Fruit fly (Drosophila melanogaster) whole organism, embryonic: ENCODE data around the gene Piezo.

Experiments
- Adf1 ChIP-seq: fragments of 200-800 bp; sonication (Bioruptor generic); IDR thresholded peaks from 2 replicates; pipeline ENCODE4 v1.3.6; 2022; ENCODE audit warnings: missing biosample characterization, missing genetic modification characterization
- CG10654 ChIP-seq: fragments of 200-800 bp; sonication (Bioruptor generic); optimal IDR thresholded peaks from 2 replicates; lab custom pipeline; 2016; ENCODE audit warnings: missing biosample characterization, missing genetic modification characterization
- CG10959 ChIP-seq: fragments of 200-800 bp; sonication (Bioruptor generic); IDR thresholded peaks from 2 replicates; pipeline ENCODE4 v1.3.6; 2022; ENCODE audit warnings: missing biosample characterization, missing genetic modification characterization
- CG10979 ChIP-seq: fragments of 200-800 bp; sonication (Bioruptor generic); optimal IDR thresholded peaks from 2 replicates; lab custom pipeline; 2018; ENCODE audit warnings: missing biosample characterization, mild to moderate bottlenecking, missing genetic modification characterization, moderate library complexity
- CG11093 ChIP-seq: fragments of 200-800 bp; sonication (Bioruptor generic); IDR thresholded peaks from 3 replicates; pipeline ENCODE4 v1.3.6; 2022; ENCODE audit warnings: missing biosample characterization, missing genetic modification characterization
- CG12769 ChIP-seq: fragments of 200-800 bp; sonication (Bioruptor generic); optimal IDR thresholded peaks from 2 replicates; lab custom pipeline; 2019; ENCODE audit warnings: missing biosample characterization, mild to moderate bottlenecking, missing genetic modification characterization, moderate library complexity
- CG15601 ChIP-seq: fragments of 200-800 bp; sonication (Bioruptor generic); optimal IDR thresholded peaks from 3 replicates; lab custom pipeline; 2019; ENCODE audit warnings: missing biosample characterization, mild to moderate bottlenecking, missing genetic modification characterization, moderate library complexity
- CG17359 ChIP-seq: fragments of 200-800 bp; sonication (Bioruptor generic); optimal IDR thresholded peaks from 3 replicates; lab custom pipeline; 2018; ENCODE audit warnings: missing biosample characterization, mild to moderate bottlenecking, missing genetic modification characterization, moderate library complexity
- CG17385 ChIP-seq: fragments of 200-800 bp; sonication (Bioruptor generic); optimal IDR thresholded peaks from 3 replicates; lab custom pipeline; 2018; ENCODE audit warnings: missing biosample characterization, mild to moderate bottlenecking, missing genetic modification characterization
- CG31224 ChIP-seq: fragments of 200-800 bp; sonication (Bioruptor generic); IDR thresholded peaks from 2 replicates; pipeline ENCODE4 v1.3.6; 2022; ENCODE audit warnings: missing biosample characterization, missing genetic modification characterization
- CG31365 ChIP-seq: fragments of 200-800 bp; sonication (Bioruptor generic); optimal IDR thresholded peaks from 2 replicates; lab custom pipeline; 2018; ENCODE audit warnings: missing biosample characterization, mild to moderate bottlenecking, missing genetic modification characterization
- CG33213 ChIP-seq: fragments of 200-800 bp; sonication (Bioruptor generic); optimal IDR thresholded peaks from 3 replicates; lab custom pipeline; 2016; ENCODE audit warnings: missing biosample characterization, missing genetic modification characterization
- CG34376 ChIP-seq: fragments of 200-800 bp; sonication (Bioruptor generic); optimal IDR thresholded peaks from 2 replicates; lab custom pipeline; 2018; ENCODE audit warnings: missing biosample characterization, mild to moderate bottlenecking, missing genetic modification characterization
- CG5180 ChIP-seq: fragments of 200-800 bp; sonication (Bioruptor generic); optimal IDR thresholded peaks from 3 replicates; lab custom pipeline; 2017; ENCODE audit warnings: missing biosample characterization, missing genetic modification characterization, mild to moderate bottlenecking, moderate library complexity, missing genetic modification reagents
- CG5953 ChIP-seq: fragments of 200-800 bp; sonication (Bioruptor generic); IDR thresholded peaks from 2 replicates; pipeline ENCODE4 v1.3.6; 2022; ENCODE audit warnings: missing biosample characterization, missing genetic modification characterization
- CG6689 ChIP-seq: fragments of 200-800 bp; sonication (Bioruptor generic); IDR thresholded peaks from 2 replicates; pipeline ENCODE4 v1.3.6; 2022; ENCODE audit warnings: missing biosample characterization, missing genetic modification characterization
- CG8359 ChIP-seq: fragments of 200-800 bp; sonication (Bioruptor generic); optimal IDR thresholded peaks from 2 replicates; lab custom pipeline; 2017; ENCODE audit warnings: missing biosample characterization, mild to moderate bottlenecking, missing genetic modification characterization, borderline replicate concordance
- CG9609 ChIP-seq: fragments of 200-800 bp; sonication (Bioruptor generic); optimal IDR thresholded peaks from 3 replicates; lab custom pipeline; 2016; ENCODE audit warnings: missing biosample characterization, missing genetic modification characterization
- CkIIα-i1 ChIP-seq: fragments of 200-800 bp; sonication (Bioruptor generic); IDR thresholded peaks from 2 replicates; pipeline ENCODE4 v1.3.6; 2022; ENCODE audit warnings: missing biosample characterization, missing genetic modification characterization
- CrebB ChIP-seq: fragments of 200-800 bp; sonication (Bioruptor generic); optimal IDR thresholded peaks from 3 replicates; lab custom pipeline; 2018; ENCODE audit warnings: missing biosample characterization, mild to moderate bottlenecking, missing genetic modification characterization
- D ChIP-seq, 2 experiments: fragments of 200-800 bp in 1 of 2; fragments of >200 bp in 1 of 2; sonication (Bioruptor generic) in 1 of 2; optimal IDR thresholded peaks; 2 replicates in 1 of 2; 3 replicates in 1 of 2; lab custom pipeline; 2017; ENCODE audit warnings: mild to moderate bottlenecking in 1 of 2, missing biosample characterization in 1 of 2, missing genetic modification characterization in 1 of 2, missing genetic modification reagents in 1 of 2
- H2.0 ChIP-seq: fragments of 200-800 bp; sonication (Bioruptor generic); IDR thresholded peaks from 2 replicates; pipeline ENCODE4 v1.3.6; 2022; ENCODE audit warnings: missing biosample characterization, missing genetic modification characterization
- Hmr ChIP-seq: fragments of 200-800 bp; sonication (Bioruptor generic); optimal IDR thresholded peaks from 3 replicates; lab custom pipeline; 2017; ENCODE audit warnings: mild to moderate bottlenecking, missing biosample characterization, missing genetic modification reagents, missing genetic modification characterization
- Hr51 ChIP-seq, 2 experiments: fragments of 200-800 bp; sonication (Bioruptor generic); optimal IDR thresholded peaks; 2 replicates in 1 of 2; 3 replicates in 1 of 2; lab custom pipeline; 2016 to 2018; ENCODE audit warnings: missing biosample characterization in 2 of 2, missing genetic modification characterization in 2 of 2, mild to moderate bottlenecking in 1 of 2, moderate library complexity in 1 of 2
- Hr78 ChIP-seq, 2 experiments: fragments of 200-800 bp in 1 of 2; fragments of >200 bp in 1 of 2; sonication (Bioruptor generic) in 1 of 2; optimal IDR thresholded peaks; 2 replicates each; lab custom pipeline; 2017 to 2019; ENCODE audit warnings: missing biosample characterization in 2 of 2, missing genetic modification characterization in 2 of 2, mild to moderate bottlenecking in 1 of 2, moderate library complexity in 1 of 2
- Hsf ChIP-seq: fragments of 200-800 bp; sonication (Bioruptor generic); optimal IDR thresholded peaks from 3 replicates; lab custom pipeline; 2016; ENCODE audit warnings: missing biosample characterization, missing genetic modification characterization
- Kr ChIP-seq: fragments of 200-800 bp; sonication (Bioruptor generic); optimal IDR thresholded peaks from 2 replicates; lab custom pipeline; 2017; ENCODE audit warnings: missing biosample characterization, mild to moderate bottlenecking, missing genetic modification characterization
- Lpt ChIP-seq: fragments of >200 bp; optimal IDR thresholded peaks from 2 replicates; lab custom pipeline; 2018; ENCODE audit warnings: missing biosample characterization, missing genetic modification characterization
- Ptx1 ChIP-seq: fragments of 200-800 bp; sonication (Bioruptor generic); IDR thresholded peaks from 2 replicates; pipeline ENCODE4 v1.3.6; 2022; ENCODE audit warnings: missing biosample characterization, missing genetic modification characterization
- Xrp1 ChIP-seq: fragments of 200-800 bp; sonication (Bioruptor generic); IDR thresholded peaks from 2 replicates; pipeline ENCODE4 v1.3.6; 2022; ENCODE audit warnings: missing biosample characterization, missing genetic modification characterization
- abd-A ChIP-seq: fragments of 200-800 bp; sonication (Bioruptor generic); optimal IDR thresholded peaks from 3 replicates; lab custom pipeline; 2019; ENCODE audit warnings: missing biosample characterization, mild to moderate bottlenecking, missing genetic modification characterization, moderate library complexity
- az2 ChIP-seq: fragments of 200-800 bp; sonication (Bioruptor generic); optimal IDR thresholded peaks from 3 replicates; lab custom pipeline; 2016; ENCODE audit warnings: missing biosample characterization, missing genetic modification characterization
- bsh ChIP-seq, 2 experiments: fragments of 200-800 bp; sonication (Bioruptor generic); optimal IDR thresholded peaks; 2 replicates each; lab custom pipeline; 2017 to 2018; ENCODE audit warnings: mild to moderate bottlenecking in 2 of 2, missing biosample characterization in 2 of 2, missing genetic modification characterization in 2 of 2, moderate library complexity in 1 of 2
- crol ChIP-seq: fragments of 200-800 bp; sonication (Bioruptor generic); IDR thresholded peaks from 2 replicates; pipeline ENCODE4 v1.3.6; 2022; ENCODE audit warnings: missing biosample characterization, missing genetic modification characterization
- dimm ChIP-seq: fragments of 200-800 bp; sonication (Bioruptor generic); IDR thresholded peaks from 2 replicates; pipeline ENCODE4 v1.3.6; 2022; ENCODE audit warnings: missing biosample characterization, missing genetic modification characterization
- dmrt99B ChIP-seq: fragments of 200-800 bp; sonication (Bioruptor generic); optimal IDR thresholded peaks from 2 replicates; lab custom pipeline; 2018; ENCODE audit warnings: missing biosample characterization, mild to moderate bottlenecking, missing genetic modification characterization, moderate library complexity
- gfzf ChIP-seq: fragments of 200-800 bp; sonication (Bioruptor generic); optimal IDR thresholded peaks from 2 replicates; lab custom pipeline; 2016; ENCODE audit warnings: missing biosample characterization, mild to moderate bottlenecking, missing genetic modification characterization, moderate library complexity
- grau ChIP-seq: fragments of 200-800 bp; optimal IDR thresholded peaks from 3 replicates; lab custom pipeline; 2019; ENCODE audit warnings: missing biosample characterization, mild to moderate bottlenecking, missing genetic modification characterization, moderate library complexity
- grn ChIP-seq: fragments of 200-800 bp; sonication (Bioruptor generic); optimal IDR thresholded peaks from 3 replicates; lab custom pipeline; 2017; ENCODE audit warnings: missing biosample characterization, missing genetic modification characterization
- insv ChIP-seq, 2 experiments: fragments of 200-800 bp; sonication (Bioruptor generic); optimal IDR thresholded peaks; 3 replicates each; lab custom pipeline; 2016 to 2018; ENCODE audit warnings: missing biosample characterization in 2 of 2, missing genetic modification characterization in 2 of 2
- lov ChIP-seq, 2 experiments: fragments of 200-800 bp in 1 of 2; fragments of >200 bp in 1 of 2; sonication (Bioruptor generic) in 1 of 2; IDR thresholded peaks in 1 of 2; optimal IDR thresholded peaks in 1 of 2; 2 replicates in 1 of 2; 3 replicates in 1 of 2; pipeline versions ENCODE4 v1.3.6 to Lab custom; 2017 to 2022; ENCODE audit warnings: missing biosample characterization in 1 of 2, missing genetic modification characterization in 1 of 2
- pfk ChIP-seq: fragments of 200-800 bp; sonication (Bioruptor generic); optimal IDR thresholded peaks from 2 replicates; lab custom pipeline; 2018; ENCODE audit warnings: missing biosample characterization, mild to moderate bottlenecking, missing genetic modification characterization, moderate library complexity
- pum ChIP-seq: fragments of 200-800 bp; sonication (Bioruptor generic); optimal IDR thresholded peaks from 2 replicates; lab custom pipeline; 2016; ENCODE audit warnings: missing biosample characterization, missing genetic modification characterization
- sens-2 ChIP-seq: fragments of 200-800 bp; sonication (Bioruptor generic); IDR thresholded peaks from 2 replicates; pipeline ENCODE4 v1.3.6; 2022; ENCODE audit warnings: missing biosample characterization, missing genetic modification characterization
- sna ChIP-seq: fragments of 200-800 bp; sonication (Bioruptor generic); IDR thresholded peaks from 2 replicates; pipeline ENCODE4 v1.3.6; 2022; ENCODE audit warnings: missing biosample characterization, missing genetic modification characterization; ENCODE audit not compliant: partially characterized antibody
- sob ChIP-seq: fragments of 200-800 bp; sonication (Bioruptor generic); IDR thresholded peaks from 2 replicates; pipeline ENCODE4 v1.3.6; 2022; ENCODE audit warnings: missing biosample characterization, missing genetic modification characterization
- unc-4 ChIP-seq: fragments of 200-800 bp; sonication (Bioruptor generic); IDR thresholded peaks from 2 replicates; pipeline ENCODE4 v1.3.6; 2022; ENCODE audit warnings: missing biosample characterization, missing genetic modification characterization; ENCODE audit not compliant: partially characterized antibody

Gene Piezo

dm6 chr2L:8232389-8232788 is 69.5 kb downstream of the Piezo start (continued):
- TF ChIP-seq D (optimal IDR thresholded peaks at IDR 0.05; lab: Kevin White, UChicago): no peak
- no peak for TF ChIP-seq D (GFP tag; optimal IDR thresholded peaks at IDR 0.05; lab: Kevin White, UChicago)
- peak; percentile 8 for TF ChIP-seq az2 (GFP tag; lab: Kevin White, UChicago)
- no peak for TF ChIP-seq sna (GFP tag; lab: Robert Waterston, UW)
- TF ChIP-seq CG11093 (GFP tag; lab: Robert Waterston, UW): no peak
- TF ChIP-seq Lpt (GFP tag; lab: Kevin White, UChicago): no peak
- peak; percentile 4 for TF ChIP-seq CG17359 (tag; lab: Kevin White, UChicago)
- TF ChIP-seq unc-4 (GFP tag; lab: Robert Waterston, UW): no peak
- TF ChIP-seq grn (GFP tag; lab: Kevin White, UChicago): no peak
- TF ChIP-seq CrebB (tag; lab: Kevin White, UChicago): no peak
- no peak for TF ChIP-seq CG12769 (tag; lab: Kevin White, UChicago)
- no peak for TF ChIP-seq Hmr (GFP tag; lab: Kevin White, UChicago)
- TF ChIP-seq Xrp1: 0 out of 2 replicates have a peak, but pooled peaks have one; percentile 33
- TF ChIP-seq CG5953: no peak
- TF ChIP-seq CG34376 (GFP tag; lab: Kevin White, UChicago): no peak
- no peak for TF ChIP-seq CG31365
- no peak for TF ChIP-seq CkIIα-i1 (GFP tag; lab: Robert Waterston, UW)
- no peak for TF ChIP-seq lov (optimal IDR thresholded peaks at IDR 0.05; lab: Kevin White, UChicago)
- TF ChIP-seq lov (GFP tag; IDR thresholded peaks at IDR 0.05; lab: Robert Waterston, UW): no peak
- no peak for TF ChIP-seq Hr51 (GFP tag; optimal IDR thresholded peaks at IDR 0.05; lab: Kevin White, UChicago)
- TF ChIP-seq CG8359 (GFP tag; lab: Kevin White, UChicago): no peak
- TF ChIP-seq dimm (GFP tag; lab: Robert Waterston, UW): no peak
- no peak for TF ChIP-seq CG33213 (GFP tag; lab: Kevin White, UChicago)
- peak; percentile 29; the same call in 1 of the 2 replicates for TF ChIP-seq Ptx1 (GFP tag; lab: Robert Waterston, UW)
- no peak for TF ChIP-seq Hr78 (GFP tag; optimal IDR thresholded peaks at IDR 0.05; lab: Kevin White, UChicago)
- TF ChIP-seq CG31224 (GFP tag; lab: Robert Waterston, UW): no peak
- no peak for TF ChIP-seq crol
- no peak for TF ChIP-seq pfk (GFP tag; lab: Kevin White, UChicago)
- TF ChIP-seq CG15601 (tag; lab: Kevin White, UChicago): no peak
- peak; percentile 22 for TF ChIP-seq dmrt99B (tag; lab: Kevin White, UChicago)
- no peak for TF ChIP-seq Adf1 (GFP tag; lab: Robert Waterston, UW)
- no peak for TF ChIP-seq abd-A (tag; lab: Kevin White, UChicago)
- TF ChIP-seq sens-2: 0 out of 2 replicates have a peak, but pooled peaks have one; percentile 17
- no peak for TF ChIP-seq CG10959 (GFP tag; lab: Robert Waterston, UW)
- TF ChIP-seq bsh (GFP tag; optimal IDR thresholded peaks at IDR 0.05; lab: Kevin White, UChicago): peak; percentile 39 to 91
- TF ChIP-seq grau (tag; lab: Kevin White, UChicago): no peak
- no peak for TF ChIP-seq sob (GFP tag; lab: Robert Waterston, UW)
- TF ChIP-seq CG10654 (GFP tag; lab: Kevin White, UChicago): no peak
- TF ChIP-seq CG6689: peak; percentile 28; the same call in 1 of the 2 replicates
- TF ChIP-seq H2.0 (GFP tag; lab: Robert Waterston, UW): no peak
- no peak for TF ChIP-seq pum (GFP tag; lab: Kevin White, UChicago)
- no peak for TF ChIP-seq CG9609
- no peak for TF ChIP-seq Hsf (GFP tag; lab: Kevin White, UChicago)
- TF ChIP-seq Kr (GFP tag; lab: Kevin White, UChicago): no peak
- no peak for TF ChIP-seq insv (GFP tag; optimal IDR thresholded peaks at IDR 0.05; lab: Kevin White, UChicago)
- no peak for TF ChIP-seq gfzf (GFP tag; lab: Kevin White, UChicago)
- TF ChIP-seq CG5180 (GFP tag; lab: Kevin White, UChicago): no peak
- TF ChIP-seq CG17385 (GFP tag; lab: Kevin White, UChicago): no peak
- peak; percentile 26 for TF ChIP-seq CG10979
